Fruit fly (Drosophila melanogaster): Measurements from ENCODE around the gene Prx6a.
A peak's percentile ranks its signal among the peaks of the same experiment; 100 is the strongest.

Prx6a gene

dm6 chr2L:2885503-2886225 lies 7.6 kb upstream of the Prx6a start, which contains the start of the genes NTPase and lilli (continued):
- TF ChIP-seq CG8089 (GFP tag; optimal IDR thresholded peaks at IDR 0.05) (peak; percentile 52), tap (tag; optimal IDR thresholded peaks at IDR 0.05) (no peak), ab (GFP tag; optimal IDR thresholded peaks at IDR 0.05) (peak; percentile 15), CG13287 (GFP tag; IDR thresholded peaks at IDR 0.05; ENCODE audit: partially characterized antibody) (peak; percentile 92), Xbp1 (GFP tag; optimal IDR thresholded peaks at IDR 0.05) (peak; percentile 78), CG8944 (GFP tag; optimal IDR thresholded peaks at IDR 0.05) (peak; percentile 61), cwo (GFP tag; optimal IDR thresholded peaks at IDR 0.05) (peak; percentile 25), CG8290 (GFP tag; optimal IDR thresholded peaks at IDR 0.05) (peak; percentile 99), CG8290 (tag; optimal IDR thresholded peaks at IDR 0.05) (peak; percentile 96 to 100), CG43689 (GFP tag; IDR thresholded peaks at IDR 0.05) (no peak), CHES-1-like (GFP tag; optimal IDR thresholded peaks at IDR 0.05) (peak; percentile 58), schlank (tag; optimal IDR thresholded peaks at IDR 0.05) (peak; percentile 17), CG16863 (GFP tag; optimal IDR thresholded peaks at IDR 0.05) (peak; percentile 59), bab2 (GFP tag; optimal IDR thresholded peaks at IDR 0.05) (peak; percentile 78), CG11504 (tag; optimal IDR thresholded peaks at IDR 0.05) (peak; percentile 15), CG15011 (GFP tag; optimal IDR thresholded peaks at IDR 0.05) (no peak), CG31441 (GFP tag; IDR thresholded peaks at IDR 0.05) (peak; percentile 21; the same call in 1 of the 2 replicates), CG1832 (GFP tag; optimal IDR thresholded peaks at IDR 0.05) (peak; percentile 81), ash1 (GFP tag; optimal IDR thresholded peaks at IDR 0.05) (no peak), bigmax (GFP tag; optimal IDR thresholded peaks at IDR 0.05) (no peak), CG1602 (GFP tag; optimal IDR thresholded peaks at IDR 0.05) (peak; percentile 50), CG7839 (tag; optimal IDR thresholded peaks at IDR 0.05) (no peak), yki (optimal IDR thresholded peaks at IDR 0.05) (no peak), twi (tag; optimal IDR thresholded peaks at IDR 0.05) (no peak), CG6765 (GFP tag; optimal IDR thresholded peaks at IDR 0.05) (no peak), CG17359 (tag; optimal IDR thresholded peaks at IDR 0.05) (peak; percentile 20), CG4360 (GFP tag; IDR thresholded peaks at IDR 0.05) (no peak), pfk (GFP tag; optimal IDR thresholded peaks at IDR 0.05) (no peak), CG13624 (GFP tag; optimal IDR thresholded peaks at IDR 0.05) (peak; percentile 75), bbx (GFP tag; IDR thresholded peaks at IDR 0.05; ENCODE audit: partially characterized antibody) (peak; percentile 96), emc (GFP tag; optimal IDR thresholded peaks at IDR 0.05) (no peak), inv (GFP tag; IDR thresholded peaks at IDR 0.05; ENCODE audit: partially characterized antibody) (peak; percentile 87), fd102C (GFP tag; optimal IDR thresholded peaks at IDR 0.05) (no peak), her (GFP tag; optimal IDR thresholded peaks at IDR 0.05) (peak; percentile 78), salm (tag; optimal IDR thresholded peaks at IDR 0.05) (no peak), gem (tag; optimal IDR thresholded peaks at IDR 0.05) (peak; percentile 55), CG32772 (GFP tag; IDR thresholded peaks at IDR 0.05) (no peak; the same call in none of the 2 replicates), nau (GFP tag; optimal IDR thresholded peaks at IDR 0.05) (no peak), hbn (GFP tag; IDR thresholded peaks at IDR 0.05; ENCODE audit: partially characterized antibody) (peak; percentile 82), CG34224 (GFP tag; IDR thresholded peaks at IDR 0.05; ENCODE audit: partially characterized antibody) (peak; percentile 93), exex (tag; optimal IDR thresholded peaks at IDR 0.05) (no peak), sisA (GFP tag; IDR thresholded peaks at IDR 0.05) (peak; percentile 57), sc (optimal IDR thresholded peaks at IDR 0.05) (no peak), sc (GFP tag; optimal IDR thresholded peaks at IDR 0.05) (no peak), CG18764 (GFP tag; optimal IDR thresholded peaks at IDR 0.05) (peak; percentile 72), HLHmδ (GFP tag; optimal IDR thresholded peaks at IDR 0.05) (no peak), az2 (GFP tag; optimal IDR thresholded peaks at IDR 0.05) (peak; percentile 64), tio (GFP tag; optimal IDR thresholded peaks at IDR 0.05) (peak; percentile 77), Opbp (GFP tag; IDR thresholded peaks at IDR 0.05; ENCODE audit: partially characterized antibody) (peak; percentile 93), pum (GFP tag; optimal IDR thresholded peaks at IDR 0.05) (peak; percentile 55)
